Worm (Caenorhabditis elegans): Measurements from ENCODE around the gene pals-38.

pals-38 gene

DNA sequence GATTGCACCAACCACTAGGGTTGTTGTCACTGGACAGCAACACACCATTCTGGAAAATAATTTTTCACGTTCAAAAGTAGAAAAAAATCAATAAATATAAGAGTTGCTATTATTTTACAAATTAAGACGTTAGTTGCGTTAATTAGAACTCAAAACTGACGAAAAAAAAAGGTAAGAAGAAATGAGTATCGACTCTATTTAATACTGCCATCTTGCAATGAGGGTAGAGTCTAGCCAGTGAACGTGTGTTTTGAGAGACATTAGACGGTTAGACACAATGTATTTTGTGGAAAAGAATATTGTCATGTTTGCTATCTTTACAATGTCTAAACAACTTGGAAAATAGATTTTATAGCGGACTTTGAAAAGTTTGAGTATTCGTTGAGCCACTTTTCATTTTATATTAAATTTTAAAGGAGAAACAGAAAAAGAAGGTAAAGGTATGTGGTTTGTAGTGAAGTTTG is 33.1 kb downstream of the pals-38 start, which contains the start of gene cdr-6:
TSS of gene cdr-6 (minus strand) at position 51 of the 464 bp plus-strand sequence.
- TF ChIP-seq madf-2 (tag; optimal IDR thresholded peaks at IDR 0.05): no peak

DNA sequence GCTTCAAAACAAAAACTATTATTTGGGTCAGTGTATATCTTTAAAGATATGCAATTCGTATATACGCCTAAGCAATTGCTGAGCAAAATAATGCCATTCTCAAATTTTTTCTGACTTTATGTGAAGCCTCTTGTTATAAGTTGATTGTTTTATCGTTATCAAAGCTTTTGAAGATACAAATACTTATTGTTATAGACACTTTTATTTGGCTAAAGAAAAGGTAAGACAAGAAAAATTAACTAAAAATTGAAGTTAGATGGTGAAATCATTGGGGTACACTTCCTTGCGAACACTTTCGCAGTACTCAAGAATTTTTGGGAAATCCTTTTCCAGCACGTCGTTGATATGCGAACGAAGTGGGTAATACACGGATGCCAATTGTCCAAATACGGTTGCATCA is 34.5 kb downstream of the pals-38 start:
- TF ChIP-seq ets-4 (tag; optimal IDR thresholded peaks at IDR 0.05) (no peak), madf-2 (tag; optimal IDR thresholded peaks at IDR 0.05) (no peak), sox-2 (GFP tag; IDR thresholded peaks at IDR 0.05) (no peak), unc-3 (GFP tag; conservative IDR thresholded peaks at IDR 0.05) (no peak), unc-3 (tag; optimal IDR thresholded peaks at IDR 0.05) (no peak), lin-11 (tag; optimal IDR thresholded peaks at IDR 0.05) (no peak), ceh-31 (tag; optimal IDR thresholded peaks at IDR 0.05) (no peak), ama-1 (optimal IDR thresholded peaks at IDR 0.05) (no peak), ceh-34 (tag; optimal IDR thresholded peaks at IDR 0.05) (no peak), fax-1 (tag; optimal IDR thresholded peaks at IDR 0.05) (no peak), elt-2 (tag; optimal IDR thresholded peaks at IDR 0.05) (no peak), pros-1 (tag; optimal IDR thresholded peaks at IDR 0.05) (no peak), tbx-2 (tag; optimal IDR thresholded peaks at IDR 0.05) (no peak), ceh-2 (tag; optimal IDR thresholded peaks at IDR 0.05) (no peak), sdc-2 (tag; optimal IDR thresholded peaks at IDR 0.05) (no peak), ahr-1 (tag; optimal IDR thresholded peaks at IDR 0.05) (no peak), Y22D7AL.16 (tag; optimal IDR thresholded peaks at IDR 0.05) (no peak), unc-42 (tag; optimal IDR thresholded peaks at IDR 0.05) (no peak), pha-4 (tag; optimal IDR thresholded peaks at IDR 0.05) (no peak), nhr-232 (tag; optimal IDR thresholded peaks at IDR 0.05) (no peak)

DNA sequence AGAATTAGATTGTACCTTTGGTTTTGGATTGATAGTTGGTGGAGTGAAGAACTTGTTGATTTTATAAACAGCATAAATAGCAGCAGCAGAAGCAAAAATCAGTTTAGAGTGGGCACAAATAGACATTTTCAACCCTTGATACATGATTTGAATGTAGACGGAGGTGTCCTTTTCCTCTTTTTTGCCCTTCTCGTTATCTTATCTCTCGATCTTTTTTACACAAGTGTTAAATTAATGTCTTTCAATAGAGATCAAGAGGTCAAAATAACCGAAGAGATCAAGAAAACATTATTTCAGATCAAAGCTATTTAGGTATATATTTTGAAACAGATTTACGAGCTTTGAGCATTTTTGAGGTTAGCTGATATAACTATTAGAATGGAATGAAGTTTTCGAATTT is 34.9 kb downstream of the pals-38 start, which contains the start of gene cdr-7:
TSS of gene cdr-7 (minus strand) at position 205 of the 400 bp plus-strand sequence.
- no peak for TF ChIP-seq pag-3 (tag; optimal IDR thresholded peaks at IDR 0.05; ENCODE audit: borderline replicate concordance)
- TF ChIP-seq ets-4 (tag; optimal IDR thresholded peaks at IDR 0.05): no peak
- no peak for TF ChIP-seq hlh-6 (tag; optimal IDR thresholded peaks at IDR 0.05)
- no peak for TF ChIP-seq elt-4 (tag; optimal IDR thresholded peaks at IDR 0.05)
- no peak for TF ChIP-seq pha-4 (tag; optimal IDR thresholded peaks at IDR 0.05)
- no peak for TF ChIP-seq eyg-1 (tag; optimal IDR thresholded peaks at IDR 0.05)

DNA sequence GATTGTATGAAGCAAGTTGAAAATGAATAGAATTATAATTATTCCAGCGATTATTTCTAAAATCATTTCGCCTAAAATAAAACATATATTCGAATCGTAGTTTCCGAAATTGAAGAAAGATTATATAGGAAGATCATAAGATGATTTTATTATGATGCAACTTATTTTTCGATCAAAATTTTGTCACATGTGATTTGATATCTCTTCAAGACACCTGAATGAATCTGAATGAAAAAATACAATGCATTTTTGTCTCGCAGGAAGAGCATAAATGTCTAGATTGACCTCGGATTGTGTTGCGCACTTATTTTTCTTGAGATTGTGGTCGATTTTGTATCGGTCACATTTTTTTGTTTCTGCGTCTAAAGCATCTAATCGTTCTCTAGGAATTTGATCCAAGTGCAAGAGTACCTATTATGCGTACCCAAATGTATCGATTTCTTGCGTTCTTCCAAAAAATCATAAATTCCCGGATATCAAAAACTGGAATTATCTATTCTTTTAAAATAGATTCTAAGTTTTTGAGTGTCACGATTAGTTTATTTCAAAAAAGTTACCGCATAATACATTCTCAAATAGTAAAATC is 36.3 kb downstream of the pals-38 start, which contains the start of gene hrg-2:
TSS of gene hrg-2 (minus strand) at position 98 of the 586 bp plus-strand sequence.
- no peak for TF ChIP-seq ceh-30 (tag; optimal IDR thresholded peaks at IDR 0.05)
- TF ChIP-seq pha-2 (tag; optimal IDR thresholded peaks at IDR 0.05): no peak
- TF ChIP-seq fkh-10 (GFP tag; optimal IDR thresholded peaks at IDR 0.05): no peak

DNA sequence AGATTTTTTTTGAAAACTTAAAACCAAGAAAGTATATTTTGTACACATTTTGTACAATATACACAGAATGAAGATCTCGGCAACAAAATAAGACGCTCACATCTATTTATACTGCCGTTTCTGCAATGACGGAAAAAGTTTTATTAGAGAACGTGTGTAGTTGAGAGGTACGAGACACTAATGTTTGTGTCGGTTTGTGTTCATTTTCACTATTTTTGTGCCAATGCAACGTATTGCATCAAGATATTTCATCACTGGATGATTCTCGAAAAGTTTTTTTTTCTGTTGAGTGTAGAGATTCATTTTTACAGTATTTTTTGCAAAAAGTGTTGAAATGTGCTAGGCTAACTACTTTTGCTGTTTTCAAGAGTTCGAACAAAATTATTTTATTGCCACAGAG is 37.8 kb downstream of the pals-38 start:
- no peak for TF ChIP-seq sdc-2 (tag; optimal IDR thresholded peaks at IDR 0.05)
- no peak for TF ChIP-seq mec-3 (tag; optimal IDR thresholded peaks at IDR 0.05; ENCODE audit: borderline replicate concordance)
- no peak for TF ChIP-seq pax-1 (tag; optimal IDR thresholded peaks at IDR 0.05)
- TF ChIP-seq ceh-48 (tag; optimal IDR thresholded peaks at IDR 0.05): no peak
- no peak for TF ChIP-seq zip-5 (tag; optimal IDR thresholded peaks at IDR 0.05)
- no peak for TF ChIP-seq ceh-24 (tag; optimal IDR thresholded peaks at IDR 0.05)
- TF ChIP-seq npax-4 (tag; optimal IDR thresholded peaks at IDR 0.05): no peak
- no peak for TF ChIP-seq ceh-31 (tag; optimal IDR thresholded peaks at IDR 0.05)
- TF ChIP-seq dve-1 (tag; optimal IDR thresholded peaks at IDR 0.05): no peak
- no peak for TF ChIP-seq ceh-30 (tag; optimal IDR thresholded peaks at IDR 0.05)
- no peak for TF ChIP-seq gmeb-2 (tag; optimal IDR thresholded peaks at IDR 0.05)
- TF ChIP-seq pat-9 (tag; optimal IDR thresholded peaks at IDR 0.05): no peak
- TF ChIP-seq ceh-22 (tag; optimal IDR thresholded peaks at IDR 0.05): no peak
- TF ChIP-seq pros-1 (tag; optimal IDR thresholded peaks at IDR 0.05): no peak
- no peak for TF ChIP-seq ttx-3 (tag; optimal IDR thresholded peaks at IDR 0.05)
- no peak for TF ChIP-seq lim-6 (tag; optimal IDR thresholded peaks at IDR 0.05)
